Worm (Caenorhabditis elegans) whole organism, L4 larva: ENCODE data around the gene Y51H4A.8.
"Not testable (repeated sequence)": the region's sequence is repeated elsewhere in the genome, so short reads cannot be mapped to it uniquely, and the experiment has no call there.

Experiments used
- jun-1 ChIP-seq: fragments of 150-350 bp; optimal IDR thresholded peaks from 2 replicates; lab custom pipeline; 2014; ENCODE audit warnings: missing biosample characterization, missing genetic modification reagents, missing genetic modification characterization
- madf-5 ChIP-seq, 2 experiments: fragments of 200-800 bp; sonication (Bioruptor generic); IDR thresholded peaks; 2 replicates each; pipeline ENCODE4 v1.3.6; 2022; ENCODE audit warnings: missing compliant biosample characterization in 2 of 2, missing genetic modification characterization in 2 of 2

ce11 chrIV:16583522-16584037 lies 5.2 kb upstream of the Y51H4A.8 start:
- not testable (repeated sequence) for TF ChIP-seq madf-5 (GFP tag; IDR thresholded peaks at IDR 0.05; lab: Robert Waterston, UW); jun-1 (tag; lab: Kevin White, UChicago)
